Worm (Caenorhabditis elegans): ENCODE measurements around the gene hadb-1.

- TF ChIP-seq nhr-11 (tag; optimal IDR thresholded peaks at IDR 0.05) (no peak), C08G9.2 (tag; optimal IDR thresholded peaks at IDR 0.05) (no peak), lin-11 (tag; optimal IDR thresholded peaks at IDR 0.05) (no peak), dve-1 (tag; optimal IDR thresholded peaks at IDR 0.05) (no peak), pag-3 (tag; optimal IDR thresholded peaks at IDR 0.05; ENCODE audit: borderline replicate concordance) (no peak), dmd-4 (tag; optimal IDR thresholded peaks at IDR 0.05; ENCODE audit: borderline replicate concordance) (no peak), zip-5 (tag; optimal IDR thresholded peaks at IDR 0.05) (no peak), sox-4 (tag; optimal IDR thresholded peaks at IDR 0.05) (no peak), elt-2 (tag; optimal IDR thresholded peaks at IDR 0.05) (no peak), ahr-1 (tag; optimal IDR thresholded peaks at IDR 0.05) (no peak), ama-1 (optimal IDR thresholded peaks at IDR 0.05) (no peak)
Measured at ce11 chrIII:8684421-8684820, 3.9 kb downstream of the hadb-1 start, which contains the start of gene anmt-1.
